Fruit fly (Drosophila melanogaster) whole organism, embryonic: Measurements from ENCODE around the gene fan.

Experiments
- CG1024 ChIP-seq: fragments of 200-800 bp; sonication (Bioruptor generic); IDR thresholded peaks from 2 replicates; pipeline ENCODE4 v1.3.6; 2022; ENCODE audit warnings: missing biosample characterization, missing genetic modification characterization
- CG11504 ChIP-seq: fragments of 200-800 bp; sonication (Bioruptor generic); optimal IDR thresholded peaks from 3 replicates; lab custom pipeline; 2019; ENCODE audit warnings: missing biosample characterization, mild to moderate bottlenecking, missing genetic modification characterization, moderate library complexity
- CG13424 ChIP-seq: fragments of 200-800 bp; sonication (Bioruptor generic); optimal IDR thresholded peaks from 2 replicates; lab custom pipeline; 2019; ENCODE audit warnings: missing biosample characterization, mild to moderate bottlenecking, missing genetic modification characterization, moderate library complexity
- CG1529 ChIP-seq: fragments of 200-800 bp; sonication (Bioruptor generic); optimal IDR thresholded peaks from 3 replicates; lab custom pipeline; 2018; ENCODE audit warnings: missing biosample characterization, missing genetic modification characterization
- CG17568 ChIP-seq: fragments of 200-800 bp; sonication (Bioruptor generic); optimal IDR thresholded peaks from 2 replicates; lab custom pipeline; 2018; ENCODE audit warnings: missing biosample characterization, mild to moderate bottlenecking, missing genetic modification characterization, moderate library complexity
- CG17829 ChIP-seq: fragments of 200-800 bp; optimal IDR thresholded peaks from 2 replicates; lab custom pipeline; 2019; ENCODE audit warnings: missing biosample characterization, mild to moderate bottlenecking, missing genetic modification characterization, moderate library complexity
- CG17912 ChIP-seq: fragments of 200-800 bp; sonication (Bioruptor generic); optimal IDR thresholded peaks from 2 replicates; lab custom pipeline; 2018; ENCODE audit warnings: missing biosample characterization, mild to moderate bottlenecking, missing genetic modification characterization
- CG18262 ChIP-seq: fragments of 200-800 bp; optimal IDR thresholded peaks from 3 replicates; lab custom pipeline; 2019; ENCODE audit warnings: missing biosample characterization, mild to moderate bottlenecking, missing genetic modification characterization, moderate library complexity
- CG18476 ChIP-seq: fragments of 200-800 bp; sonication (Bioruptor generic); optimal IDR thresholded peaks from 2 replicates; lab custom pipeline; 2016; ENCODE audit warnings: missing biosample characterization, mild to moderate bottlenecking, missing genetic modification characterization
- CG18619 ChIP-seq: fragments of 200-800 bp; sonication (Bioruptor generic); optimal IDR thresholded peaks from 3 replicates; lab custom pipeline; 2017; ENCODE audit warnings: missing biosample characterization, mild to moderate bottlenecking, missing genetic modification characterization
- CG2120 ChIP-seq: fragments of 200-800 bp; sonication (Bioruptor generic); optimal IDR thresholded peaks from 3 replicates; lab custom pipeline; 2016; ENCODE audit warnings: missing biosample characterization, missing genetic modification characterization
- CG32532 ChIP-seq: fragments of 200-800 bp; sonication (Bioruptor generic); IDR thresholded peaks from 2 replicates; pipeline ENCODE4 v1.3.6; 2022; ENCODE audit warnings: missing biosample characterization, missing genetic modification characterization
- CG4328 ChIP-seq: fragments of 200-800 bp; sonication (Bioruptor generic); optimal IDR thresholded peaks from 3 replicates; lab custom pipeline; 2017; ENCODE audit warnings: missing biosample characterization, missing genetic modification reagents, missing genetic modification characterization
- CG4360 ChIP-seq: fragments of 200-800 bp; sonication (Bioruptor generic); IDR thresholded peaks from 2 replicates; pipeline ENCODE4 v1.3.6; 2022; ENCODE audit warnings: missing biosample characterization, missing genetic modification characterization
- CG4424 ChIP-seq: fragments of 200-800 bp; sonication (Bioruptor generic); optimal IDR thresholded peaks from 3 replicates; lab custom pipeline; 2016; ENCODE audit warnings: missing biosample characterization, missing genetic modification characterization
- CG6689 ChIP-seq: fragments of 200-800 bp; sonication (Bioruptor generic); IDR thresholded peaks from 2 replicates; pipeline ENCODE4 v1.3.6; 2022; ENCODE audit warnings: missing biosample characterization, missing genetic modification characterization
- CG7745 ChIP-seq: fragments of 200-800 bp; sonication (Bioruptor generic); optimal IDR thresholded peaks from 2 replicates; lab custom pipeline; 2018; ENCODE audit warnings: missing biosample characterization, mild to moderate bottlenecking, missing genetic modification characterization, moderate library complexity
- CTCF ChIP-seq: fragments of 200-800 bp; sonication (Bioruptor generic); optimal IDR thresholded peaks from 2 replicates; lab custom pipeline; 2017; ENCODE audit warnings: missing biosample characterization, mild to moderate bottlenecking, missing genetic modification characterization, moderate library complexity
- Chrac-16 ChIP-seq: fragments of 200-800 bp; sonication (Bioruptor generic); optimal IDR thresholded peaks from 3 replicates; lab custom pipeline; 2016; ENCODE audit warnings: missing biosample characterization, missing genetic modification characterization
- CrebB ChIP-seq: fragments of 200-800 bp; sonication (Bioruptor generic); optimal IDR thresholded peaks from 3 replicates; lab custom pipeline; 2018; ENCODE audit warnings: missing biosample characterization, mild to moderate bottlenecking, missing genetic modification characterization
- Dfd ChIP-seq, 2 experiments: fragments of >200 bp; optimal IDR thresholded peaks; 2 replicates each; lab custom pipeline; 2017; ENCODE audit warnings: missing biosample characterization in 2 of 2, missing genetic modification characterization in 2 of 2
- Gug ChIP-seq: fragments of 200-800 bp; sonication (Bioruptor generic); IDR thresholded peaks from 4 replicates; pipeline ENCODE4 v1.3.6; 2022; ENCODE audit warnings: missing biosample characterization, missing genetic modification characterization
- Hr3 ChIP-seq: fragments of 200-800 bp; sonication (Bioruptor generic); optimal IDR thresholded peaks from 3 replicates; lab custom pipeline; 2016; ENCODE audit warnings: missing biosample characterization, missing genetic modification characterization
- NC2β ChIP-seq: fragments of 200-800 bp; sonication (Bioruptor generic); optimal IDR thresholded peaks from 2 replicates; lab custom pipeline; 2016; ENCODE audit warnings: missing biosample characterization, missing genetic modification characterization
- Nf-YC ChIP-seq: fragments of 200-800 bp; optimal IDR thresholded peaks from 3 replicates; lab custom pipeline; 2019; ENCODE audit warnings: missing biosample characterization, mild to moderate bottlenecking, missing genetic modification characterization, moderate library complexity
- NfI ChIP-seq: fragments of 200-800 bp; sonication (Bioruptor generic); optimal IDR thresholded peaks from 3 replicates; lab custom pipeline; 2018; ENCODE audit warnings: missing biosample characterization, mild to moderate bottlenecking, missing genetic modification characterization, moderate library complexity
- Sox102F ChIP-seq: fragments of 200-800 bp; sonication (Bioruptor generic); optimal IDR thresholded peaks from 2 replicates; lab custom pipeline; 2018; ENCODE audit warnings: missing biosample characterization, mild to moderate bottlenecking, missing genetic modification characterization, moderate library complexity
- Sry-β ChIP-seq: fragments of 200-800 bp; sonication (Bioruptor generic); optimal IDR thresholded peaks from 2 replicates; lab custom pipeline; 2018; ENCODE audit warnings: missing biosample characterization, mild to moderate bottlenecking, missing genetic modification characterization, moderate library complexity
- Stat92E ChIP-seq, 3 experiments: fragments of >200 bp in 2 of 3; fragments of 200-800 bp in 1 of 3; sonication (Bioruptor generic) in 1 of 3; optimal IDR thresholded peaks; 2 replicates each; lab custom pipeline; 2017 to 2019; ENCODE audit warnings: missing biosample characterization in 3 of 3, missing genetic modification characterization in 3 of 3, mild to moderate bottlenecking in 1 of 3, moderate library complexity in 1 of 3
- Vsx1 ChIP-seq: fragments of 200-800 bp; sonication (Bioruptor generic); optimal IDR thresholded peaks from 2 replicates; lab custom pipeline; 2017; ENCODE audit warnings: missing biosample characterization, mild to moderate bottlenecking, missing genetic modification characterization, missing genetic modification reagents
- Xbp1 ChIP-seq: fragments of 200-800 bp; sonication (Bioruptor generic); optimal IDR thresholded peaks from 3 replicates; lab custom pipeline; 2016; ENCODE audit warnings: missing biosample characterization, mild to moderate bottlenecking, missing genetic modification characterization
- Xrp1 ChIP-seq: fragments of 200-800 bp; sonication (Bioruptor generic); IDR thresholded peaks from 2 replicates; pipeline ENCODE4 v1.3.6; 2022; ENCODE audit warnings: missing biosample characterization, missing genetic modification characterization
- ac ChIP-seq: fragments of 200-800 bp; sonication (Bioruptor generic); optimal IDR thresholded peaks from 3 replicates; lab custom pipeline; 2017; ENCODE audit warnings: missing biosample characterization, mild to moderate bottlenecking, missing genetic modification characterization
- chinmo ChIP-seq: fragments of 200-800 bp; sonication (Bioruptor generic); IDR thresholded peaks from 4 replicates; pipeline ENCODE4 v1.3.6; 2022; ENCODE audit warnings: missing biosample characterization, missing genetic modification characterization; ENCODE audit not compliant: partially characterized antibody
- dpn ChIP-seq, 2 experiments: fragments of 200-800 bp; sonication (Bioruptor generic); optimal IDR thresholded peaks; 3 replicates each; lab custom pipeline; 2016; ENCODE audit warnings: missing biosample characterization in 2 of 2, missing genetic modification characterization in 2 of 2
- ewg ChIP-seq: fragments of 200-800 bp; sonication (Bioruptor generic); optimal IDR thresholded peaks from 3 replicates; lab custom pipeline; 2017; ENCODE audit warnings: mild to moderate bottlenecking, missing biosample characterization, missing genetic modification reagents, missing genetic modification characterization
- exex ChIP-seq: fragments of 200-800 bp; sonication (Bioruptor generic); optimal IDR thresholded peaks from 4 replicates; lab custom pipeline; 2018; ENCODE audit warnings: missing biosample characterization, mild to moderate bottlenecking, missing genetic modification characterization, moderate library complexity
- h ChIP-seq: fragments of >200 bp; optimal IDR thresholded peaks from 2 replicates; lab custom pipeline; 2017
- ken ChIP-seq: fragments of 200-800 bp; sonication (Bioruptor generic); IDR thresholded peaks from 3 replicates; pipeline ENCODE4 v1.3.6; 2022; ENCODE audit warnings: missing biosample characterization, missing genetic modification characterization
- luna ChIP-seq: fragments of 200-800 bp; sonication (Bioruptor generic); optimal IDR thresholded peaks from 2 replicates; lab custom pipeline; 2016; ENCODE audit warnings: missing biosample characterization, missing genetic modification characterization
- nerfin-1 ChIP-seq: fragments of 200-800 bp; sonication (Bioruptor generic); optimal IDR thresholded peaks from 3 replicates; lab custom pipeline; 2019; ENCODE audit warnings: missing biosample characterization, mild to moderate bottlenecking, missing genetic modification characterization, moderate library complexity
- nerfin-2 ChIP-seq: fragments of 200-800 bp; sonication (Bioruptor generic); IDR thresholded peaks from 2 replicates; pipeline ENCODE4 v1.3.6; 2022; ENCODE audit warnings: missing biosample characterization, missing genetic modification characterization; ENCODE audit not compliant: partially characterized antibody
- odd ChIP-seq: fragments of 200-800 bp; sonication (Bioruptor generic); optimal IDR thresholded peaks from 2 replicates; lab custom pipeline; 2017; ENCODE audit warnings: missing biosample characterization, mild to moderate bottlenecking, missing genetic modification characterization
- sens-2 ChIP-seq: fragments of 200-800 bp; sonication (Bioruptor generic); IDR thresholded peaks from 2 replicates; pipeline ENCODE4 v1.3.6; 2022; ENCODE audit warnings: missing biosample characterization, missing genetic modification characterization
- seq ChIP-seq: fragments of 200-800 bp; sonication (Bioruptor generic); IDR thresholded peaks from 2 replicates; pipeline ENCODE4 v1.3.6; 2022; ENCODE audit warnings: missing biosample characterization, missing genetic modification characterization
- ssp ChIP-seq: fragments of 200-800 bp; sonication (Bioruptor generic); IDR thresholded peaks from 2 replicates; pipeline ENCODE4 v1.3.6; 2022; ENCODE audit warnings: missing biosample characterization, missing genetic modification characterization
- tup ChIP-seq: fragments of 200-800 bp; sonication (Bioruptor generic); optimal IDR thresholded peaks from 2 replicates; lab custom pipeline; 2016; ENCODE audit warnings: missing biosample characterization, mild to moderate bottlenecking, missing genetic modification characterization, moderate library complexity
- wdn ChIP-seq: fragments of 200-800 bp; sonication (Bioruptor generic); IDR thresholded peaks from 2 replicates; pipeline ENCODE4 v1.3.6; 2022; ENCODE audit warnings: missing biosample characterization, missing genetic modification characterization
- wor ChIP-seq: fragments of 200-800 bp; sonication (Bioruptor generic); IDR thresholded peaks from 2 replicates; pipeline ENCODE4 v1.3.6; 2022; ENCODE audit warnings: missing biosample characterization, missing genetic modification characterization

Gene fan

dm6 chr3L:8063214-8064156 is 45.4 kb upstream of the fan start, which contains the start of gene Sarm (continued):
- TF ChIP-seq CG13424 (tag; lab: Kevin White, UChicago) (peak; percentile 66), luna (GFP tag; lab: Kevin White, UChicago) (no peak), seq (GFP tag; lab: Robert Waterston, UW) (0 out of 2 replicates have a peak, but pooled peaks have one; percentile 26), wor (no peak), CG2120 (peak; percentile 47), CG4360 (GFP tag; lab: Robert Waterston, UW) (no peak), chinmo (GFP tag; lab: Robert Waterston, UW) (peak; percentile 96), Dfd (GFP tag; optimal IDR thresholded peaks at IDR 0.05; lab: Kevin White, UChicago) (no peak), wdn (no peak), NC2β (GFP tag; lab: Kevin White, UChicago) (no peak), Nf-YC (tag; lab: Kevin White, UChicago) (peak; percentile 60), CG1529 (peak; percentile 70), sens-2 (GFP tag; lab: Robert Waterston, UW) (no peak), dpn (GFP tag; optimal IDR thresholded peaks at IDR 0.05; lab: Kevin White, UChicago) (peak; percentile 20 to 40), ken (GFP tag; lab: Robert Waterston, UW) (0 out of 3 replicates have a peak, but pooled peaks have one; percentile 25), CG11504 (tag; lab: Kevin White, UChicago) (peak; percentile 73), h (lab: Kevin White, UChicago) (no peak), Chrac-16 (GFP tag; lab: Kevin White, UChicago) (peak; percentile 3), CG18619 (GFP tag; lab: Kevin White, UChicago) (peak; percentile 43), CG6689 (GFP tag; lab: Robert Waterston, UW) (0 out of 2 replicates have a peak, but pooled peaks have one; percentile 21), CG4328 (GFP tag; lab: Kevin White, UChicago) (peak; percentile 37), CTCF (GFP tag; lab: Kevin White, UChicago) (no peak), CG17912 (GFP tag; lab: Kevin White, UChicago) (no peak), CG17829 (peak; percentile 5), Sox102F (GFP tag; lab: Kevin White, UChicago) (peak; percentile 39), NfI (GFP tag; lab: Kevin White, UChicago) (peak; percentile 50), CrebB (tag; lab: Kevin White, UChicago) (no peak), tup (GFP tag; lab: Kevin White, UChicago) (no peak), ewg (GFP tag; lab: Kevin White, UChicago) (peak; percentile 28), Xbp1 (GFP tag; lab: Kevin White, UChicago) (peak; percentile 47), ac (GFP tag; lab: Kevin White, UChicago) (no peak), nerfin-2 (GFP tag; lab: Robert Waterston, UW) (no peak), exex (tag; lab: Kevin White, UChicago) (no peak), CG18262 (tag; lab: Kevin White, UChicago) (peak; percentile 54), CG32532 (GFP tag; lab: Robert Waterston, UW) (no peak), odd (GFP tag; lab: Kevin White, UChicago) (peak; percentile 53), Xrp1 (GFP tag; lab: Robert Waterston, UW) (peak; percentile 37; the same call in 1 of the 2 replicates), ssp (no peak), Sry-β (GFP tag; lab: Kevin White, UChicago) (peak; percentile 93), CG1024 (GFP tag; lab: Robert Waterston, UW) (no peak), Hr3 (GFP tag; lab: Kevin White, UChicago) (peak; percentile 43), nerfin-1 (tag; lab: Kevin White, UChicago) (peak; percentile 16), CG17568 (peak; percentile 4), Gug (GFP tag; lab: Robert Waterston, UW) (no peak), CG18476 (peak; percentile 12), Stat92E (GFP tag; optimal IDR thresholded peaks at IDR 0.05; lab: Kevin White, UChicago) (peak in 1 of 3 experiments; percentile 25), Vsx1 (GFP tag; lab: Kevin White, UChicago) (peak; percentile 15), CG7745 (tag; lab: Kevin White, UChicago) (peak; percentile 94), CG4424 (GFP tag; lab: Kevin White, UChicago) (peak; percentile 23)
